Worm (Caenorhabditis elegans) whole organism, L4 larva: ENCODE results near the gene srg-56.

Experiments
- F10B5.3 ChIP-seq: sonication (generic microtip); optimal IDR thresholded peaks from 2 replicates; lab custom pipeline; 2016; ENCODE audit warnings: mild to moderate bottlenecking, missing genetic modification characterization, missing compliant biosample characterization
- F44E2.7 ChIP-seq: fragments of 200-800 bp; sonication (Bioruptor generic); IDR thresholded peaks from 2 replicates; pipeline ENCODE4 v2.1.2; 2022; ENCODE audit warnings: missing genetic modification characterization, missing compliant biosample characterization
- Y5F2A.4 ChIP-seq: fragments of 200-800 bp; sonication (Bioruptor generic); optimal IDR thresholded peaks from 2 replicates; lab custom pipeline; 2018; ENCODE audit warnings: mild to moderate bottlenecking, missing genetic modification characterization, missing compliant biosample characterization
- Y75B8A.6 ChIP-seq: fragments of 200-800 bp; sonication (Bioruptor generic); IDR thresholded peaks from 2 replicates; pipeline ENCODE4 v1.3.6; 2022; ENCODE audit warnings: missing genetic modification reagents, missing genetic modification characterization, missing compliant biosample characterization
- ZK546.5 ChIP-seq, 2 experiments: sonication (generic microtip); optimal IDR thresholded peaks; 2 replicates each; lab custom pipeline; 2017; ENCODE audit warnings: missing biosample characterization in 2 of 2, missing genetic modification characterization in 2 of 2
- aha-1 ChIP-seq: fragments of 150-350 bp; peaks from one replicate; lab custom pipeline; 2014; ENCODE audit warnings: missing biosample characterization, missing genetic modification characterization
- ama-1 ChIP-seq: fragments of 150-350 bp; optimal IDR thresholded peaks from 2 replicates; lab custom pipeline; 2014; ENCODE audit warnings: inconsistent platforms, mixed read lengths
- attf-4 ChIP-seq: sonication (generic microtip); optimal IDR thresholded peaks from 3 replicates; lab custom pipeline; 2017; ENCODE audit warnings: missing biosample characterization, missing genetic modification characterization
- ceh-82 ChIP-seq: sonication (generic microtip); optimal IDR thresholded peaks from 2 replicates; lab custom pipeline; 2017; ENCODE audit warnings: missing biosample characterization, missing genetic modification characterization
- daf-19 ChIP-seq: fragments of 200-800 bp; sonication (Bioruptor generic); conservative IDR thresholded peaks from 2 replicates; pipeline ENCODE4 v1.3.6; 2022; ENCODE audit warnings: missing genetic modification characterization, missing compliant biosample characterization
- egl-43 ChIP-seq: fragments of 200-800 bp; sonication (Bioruptor generic); IDR thresholded peaks from 2 replicates; pipeline ENCODE4 v1.3.6; 2022; ENCODE audit warnings: missing genetic modification reagents, missing genetic modification characterization, missing compliant biosample characterization
- gei-8 ChIP-seq: fragments of 200-800 bp; sonication (Bioruptor generic); optimal IDR thresholded peaks from 2 replicates; lab custom pipeline; 2018; ENCODE audit warnings: mild to moderate bottlenecking, missing genetic modification characterization, missing compliant biosample characterization
- hif-1 ChIP-seq, 2 experiments: sonication (generic microtip); optimal IDR thresholded peaks; 2 replicates each; lab custom pipeline; 2016 to 2017; ENCODE audit warnings: missing compliant biosample characterization in 2 of 2, missing genetic modification characterization in 2 of 2, missing genetic modification reagents in 2 of 2, missing genotype in 2 of 2, mild to moderate bottlenecking in 1 of 2
- hmg-1.1 ChIP-seq: fragments of 200-800 bp; sonication (Bioruptor generic); IDR thresholded peaks from 2 replicates; pipeline ENCODE4 v1.3.6; 2022; ENCODE audit warnings: missing genetic modification reagents, missing genetic modification characterization, missing compliant biosample characterization
- jun-1 ChIP-seq: fragments of 150-350 bp; optimal IDR thresholded peaks from 2 replicates; lab custom pipeline; 2014; ENCODE audit warnings: missing biosample characterization, missing genetic modification reagents, missing genetic modification characterization
- lin-38 ChIP-seq: fragments of 200-800 bp; sonication (Bioruptor generic); IDR thresholded peaks from 2 replicates; pipeline ENCODE4 v1.3.6; 2022; ENCODE audit warnings: missing genetic modification reagents, missing genetic modification characterization, missing compliant biosample characterization
- lir-3 ChIP-seq: sonication (generic microtip); optimal IDR thresholded peaks from 2 replicates; lab custom pipeline; 2016; ENCODE audit warnings: mild to moderate bottlenecking, missing genetic modification characterization, missing compliant biosample characterization
- mxl-2 ChIP-seq: fragments of 200-800 bp; sonication (Bioruptor generic); conservative IDR thresholded peaks from 2 replicates; pipeline ENCODE4 v1.3.6; 2022; ENCODE audit warnings: missing genetic modification reagents, missing genetic modification characterization, missing compliant biosample characterization
- nhr-111 ChIP-seq: fragments of 200-800 bp; sonication (Bioruptor generic); optimal IDR thresholded peaks from 2 replicates; lab custom pipeline; 2018; ENCODE audit warnings: mild to moderate bottlenecking, missing genetic modification characterization, missing compliant biosample characterization
- nhr-42 ChIP-seq: fragments of 200-800 bp; sonication (Bioruptor generic); IDR thresholded peaks from 2 replicates; pipeline ENCODE4 v1.3.6; 2022; ENCODE audit warnings: missing genetic modification characterization, missing compliant biosample characterization
- pqm-1 ChIP-seq: sonication (generic microtip); optimal IDR thresholded peaks from 2 replicates; lab custom pipeline; 2017; ENCODE audit warnings: missing biosample characterization, missing genetic modification characterization
- sdz-12 ChIP-seq: fragments of 200-800 bp; sonication (Bioruptor generic); optimal IDR thresholded peaks from 2 replicates; lab custom pipeline; 2018; ENCODE audit warnings: mild to moderate bottlenecking, missing genetic modification characterization, missing compliant biosample characterization
- set-16 ChIP-seq: fragments of 200-800 bp; sonication (Bioruptor generic); IDR thresholded peaks from 2 replicates; pipeline ENCODE4 v1.3.6; 2022; ENCODE audit warnings: missing genetic modification reagents, missing genetic modification characterization, missing compliant biosample characterization
- skn-1 ChIP-seq: fragments of 150-350 bp; optimal IDR thresholded peaks from 2 replicates; lab custom pipeline; 2014; ENCODE audit warnings: missing biosample characterization, missing genetic modification characterization
- snpc-1.2 ChIP-seq: fragments of 200-800 bp; sonication (Bioruptor generic); IDR thresholded peaks from 2 replicates; pipeline ENCODE4 v1.3.6; 2022; ENCODE audit warnings: missing genetic modification reagents, missing genetic modification characterization, missing compliant biosample characterization
- snpc-4 ChIP-seq: fragments of 150-350 bp; optimal IDR thresholded peaks from 2 replicates; lab custom pipeline; 2014; ENCODE audit warnings: missing biosample characterization, missing genetic modification characterization
- spr-1 ChIP-seq: sonication (generic microtip); optimal IDR thresholded peaks from 2 replicates; lab custom pipeline; 2016; ENCODE audit warnings: mild to moderate bottlenecking, missing genetic modification characterization, missing compliant biosample characterization
- spr-3 ChIP-seq: fragments of 200-800 bp; sonication (Bioruptor generic); optimal IDR thresholded peaks from 2 replicates; lab custom pipeline; 2018; ENCODE audit warnings: mild to moderate bottlenecking, missing genetic modification characterization, missing compliant biosample characterization
- tra-1 ChIP-seq: fragments of 200-800 bp; sonication (Bioruptor generic); IDR thresholded peaks from 2 replicates; pipeline ENCODE4 v1.3.6; 2022; ENCODE audit warnings: missing genetic modification reagents, missing genetic modification characterization, missing compliant biosample characterization

srg-56 gene

DNA sequence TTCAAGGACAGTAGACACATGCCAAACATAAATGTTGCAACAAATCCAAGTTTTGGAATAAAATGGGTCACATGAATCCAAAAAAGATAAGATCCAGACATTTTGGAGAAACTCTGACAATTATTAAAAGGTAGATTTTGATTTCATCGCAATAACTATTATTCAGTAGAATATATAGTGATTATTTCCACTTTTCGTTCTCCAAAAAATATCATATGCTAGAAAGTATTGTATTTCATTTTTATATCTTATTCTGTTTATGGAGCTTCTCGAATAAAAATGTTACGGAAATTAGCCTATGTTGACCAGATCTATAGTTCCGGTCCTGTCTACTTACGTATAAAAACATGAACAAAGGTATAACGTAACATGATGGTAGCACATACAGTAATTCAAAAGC is 11.0 kb downstream of the srg-56 start, which contains the start of gene str-13:
TSS of gene str-13 (minus strand) at position 101 of the 400 bp plus-strand sequence.
- TF ChIP-seq F44E2.7 (GFP tag; lab: Robert Waterston, UW) (no peak), daf-19 (GFP tag; lab: Robert Waterston, UW) (no peak), snpc-1.2 (no peak)
- TF ChIP-seq, all 104 proteins: peak for 0

ce11 chrV:2725225-2725624 is 12.8 kb downstream of the srg-56 start, which contains the start of gene srg-59:
Gene srg-59, minus strand, starts transcription at chrV:2725325.
- TF ChIP-seq lin-38 (GFP tag; lab: Robert Waterston, UW) (no peak), ama-1 (lab: Kevin White, UChicago) (no peak), aha-1 (tag; lab: Kevin White, UChicago) (peak; percentile 81), tra-1 (GFP tag; lab: Robert Waterston, UW) (no peak)
- TF ChIP-seq, all 104 proteins: peak for 1

DNA sequence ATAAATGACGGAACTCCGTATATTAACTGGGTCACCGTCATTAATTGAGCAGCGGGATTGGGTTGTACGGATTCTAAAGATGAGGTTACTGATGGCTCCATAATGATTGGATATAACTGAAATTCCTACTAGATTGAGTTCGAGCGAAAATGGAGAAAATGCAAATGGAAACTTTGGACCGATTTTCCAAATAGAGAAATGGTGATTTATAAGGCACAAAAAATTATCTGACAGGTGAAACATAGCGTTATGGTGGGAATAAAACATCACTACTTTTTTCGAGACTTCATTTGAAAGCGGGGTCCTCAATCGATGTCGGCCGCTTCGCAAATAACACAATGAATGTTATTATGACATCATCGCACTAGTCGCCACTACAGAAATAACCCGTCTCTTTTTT is 15.5 kb downstream of the srg-56 start, which contains the start of gene srg-60:
TSS of gene srg-60 (minus strand) at position 101 of the 400 bp plus-strand sequence.
- peak; percentile 42 for TF ChIP-seq aha-1 (tag; lab: Kevin White, UChicago)
- TF ChIP-seq skn-1: no peak

- TF ChIP-seq nhr-42 (GFP tag; lab: Robert Waterston, UW) (no peak), spr-1 (tag; lab: Kevin White, UChicago) (no peak), Y5F2A.4 (GFP tag; lab: Kevin White, UChicago) (no peak), nhr-111 (GFP tag; lab: Kevin White, UChicago) (no peak), lir-3 (tag; lab: Kevin White, UChicago) (no peak), pqm-1 (tag; lab: Kevin White, UChicago) (no peak), hmg-1.1 (no peak)
Observed at ce11 chrV:2720763-2721162, 17.3 kb downstream of the srg-56 start, which contains the start of gene srt-27. Gene srt-27, minus strand, starts transcription at chrV:2720863.

DNA sequence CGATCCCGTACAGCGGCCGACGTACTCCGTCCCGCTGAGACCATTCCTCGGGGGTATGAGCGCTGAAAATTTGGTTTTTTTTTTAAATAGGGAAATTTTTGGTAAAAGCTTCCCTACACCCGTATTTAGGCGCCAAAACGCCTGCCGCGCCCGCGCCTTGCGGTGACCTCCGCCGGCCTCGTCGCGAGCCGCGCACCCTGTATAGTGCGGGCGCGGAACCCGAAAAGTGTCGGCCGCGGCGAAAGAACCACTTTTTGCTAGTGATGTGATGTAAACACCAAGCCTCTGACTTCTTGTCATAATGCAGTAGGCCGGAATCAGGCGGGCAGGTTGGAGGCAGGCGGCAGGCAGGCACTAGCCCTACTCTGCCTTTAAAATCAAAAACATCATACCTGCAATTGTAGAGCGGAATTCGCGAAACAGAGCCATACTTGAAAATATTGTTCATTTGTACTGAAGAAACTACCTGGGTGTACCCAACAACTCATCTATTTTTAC is 19.3 kb downstream of the srg-56 start, which contains the start of gene srt-29:
TSS of gene srt-29 (minus strand) at position 448 of the 498 bp plus-strand sequence.
- TF ChIP-seq sdz-12 (GFP tag; lab: Kevin White, UChicago) (no peak), ceh-82 (tag; lab: Kevin White, UChicago) (no peak), set-16 (peak; percentile 93), egl-43 (GFP tag; lab: Robert Waterston, UW) (peak; percentile 55; the same call in 1 of the 2 replicates), mxl-2 (GFP tag; lab: Robert Waterston, UW) (0 out of 2 replicates have a peak, but pooled peaks have one; percentile 15), Y75B8A.6 (GFP tag; lab: Robert Waterston, UW) (no peak)

DNA sequence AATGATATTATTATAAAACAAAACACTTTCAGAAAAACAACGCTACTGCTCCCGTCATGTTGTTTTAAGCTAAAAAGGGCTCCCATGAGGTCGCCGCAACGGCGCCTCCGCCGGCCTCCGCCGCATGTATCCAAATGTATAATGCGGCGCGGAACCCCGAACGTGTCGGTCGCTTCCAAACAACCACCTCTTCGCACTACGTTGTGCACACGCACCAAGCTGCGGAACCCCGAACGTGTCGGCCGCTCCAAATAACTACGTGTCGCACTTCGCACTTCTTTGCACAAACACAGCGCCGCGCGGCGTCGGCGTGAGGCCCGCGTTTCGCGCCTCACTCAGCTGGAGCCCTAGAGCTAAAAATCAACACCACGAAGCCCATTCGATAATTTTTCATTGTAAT is 21.1 kb downstream of the srg-56 start:
- TF ChIP-seq attf-4 (tag; lab: Kevin White, UChicago) (no peak), set-16 (peak; percentile 80)

DNA sequence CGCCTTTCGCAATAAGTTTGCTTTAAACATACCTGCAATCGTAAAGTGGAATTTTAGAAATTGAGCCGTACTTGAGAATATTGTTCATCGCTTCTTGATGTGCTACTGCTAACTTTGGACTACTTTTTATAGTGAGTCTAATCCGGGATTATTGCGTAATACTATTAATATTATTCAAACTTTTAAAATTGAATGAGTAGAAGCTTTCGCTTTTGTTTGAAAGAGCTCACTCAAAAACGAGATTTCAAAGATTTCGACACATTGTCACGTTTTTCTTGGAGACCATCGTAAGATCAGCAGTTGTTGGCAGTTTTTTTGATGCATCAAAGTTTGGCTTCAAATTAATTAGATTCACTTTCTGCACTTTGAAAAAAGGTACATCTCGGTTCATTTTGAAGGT is 24.5 kb downstream of the srg-56 start, which contains the start of gene srt-28:
TSS of gene srt-28 (minus strand) at position 101 of the 400 bp plus-strand sequence.
- TF ChIP-seq jun-1 (no peak), mxl-2 (GFP tag; lab: Robert Waterston, UW) (no peak), hif-1 (tag; optimal IDR thresholded peaks at IDR 0.05; lab: Kevin White, UChicago) (no peak), ZK546.5 (tag; optimal IDR thresholded peaks at IDR 0.05; lab: Kevin White, UChicago) (no peak), snpc-4 (no peak), F10B5.3 (tag; lab: Kevin White, UChicago) (no peak), gei-8 (no peak), spr-3 (GFP tag; lab: Kevin White, UChicago) (no peak), ceh-82 (tag; lab: Kevin White, UChicago) (no peak)
